Fruit fly (Drosophila melanogaster) whole organism, embryonic: ENCODE data around the gene mora.
A peak's percentile ranks its signal among the peaks of the same experiment; 100 is the strongest.

Experiments used
- Aef1 ChIP-seq: fragments of 200-800 bp; sonication (Bioruptor generic); IDR thresholded peaks from 3 replicates; pipeline ENCODE4 v1.3.6; 2022; ENCODE audit warnings: missing biosample characterization, missing genetic modification characterization
- B-H2 ChIP-seq: fragments of 200-800 bp; sonication (Bioruptor generic); optimal IDR thresholded peaks from 2 replicates; lab custom pipeline; 2018; ENCODE audit warnings: missing biosample characterization, mild to moderate bottlenecking, missing genetic modification characterization
- CG10267 ChIP-seq: fragments of 200-800 bp; sonication (Bioruptor generic); optimal IDR thresholded peaks from 2 replicates; lab custom pipeline; 2018; ENCODE audit warnings: missing biosample characterization, mild to moderate bottlenecking, missing genetic modification characterization, moderate library complexity
- CG11085 ChIP-seq: fragments of 200-800 bp; sonication (Bioruptor generic); IDR thresholded peaks from 2 replicates; pipeline ENCODE4 v1.3.6; 2022; ENCODE audit warnings: missing biosample characterization, missing genetic modification characterization
- CG11093 ChIP-seq: fragments of 200-800 bp; sonication (Bioruptor generic); IDR thresholded peaks from 3 replicates; pipeline ENCODE4 v1.3.6; 2022; ENCODE audit warnings: missing biosample characterization, missing genetic modification characterization
- CG12659 ChIP-seq: fragments of 200-800 bp; sonication (Bioruptor generic); optimal IDR thresholded peaks from 3 replicates; lab custom pipeline; 2017; ENCODE audit warnings: mild to moderate bottlenecking, missing biosample characterization, missing genetic modification reagents, missing genetic modification characterization
- CG13624 ChIP-seq: fragments of 200-800 bp; sonication (Bioruptor generic); optimal IDR thresholded peaks from 2 replicates; lab custom pipeline; 2016; ENCODE audit warnings: missing biosample characterization, missing genetic modification characterization
- CG15269 ChIP-seq: fragments of 200-800 bp; sonication (Bioruptor generic); optimal IDR thresholded peaks from 2 replicates; lab custom pipeline; 2018; ENCODE audit warnings: missing biosample characterization, mild to moderate bottlenecking, missing genetic modification characterization, moderate library complexity
- CG15514 ChIP-seq: fragments of 200-800 bp; sonication (Bioruptor generic); optimal IDR thresholded peaks from 3 replicates; lab custom pipeline; 2017; ENCODE audit warnings: missing biosample characterization, missing genetic modification characterization, mild to moderate bottlenecking, moderate library complexity, missing genetic modification reagents
- CG2116 ChIP-seq: fragments of 200-800 bp; sonication (Bioruptor generic); optimal IDR thresholded peaks from 3 replicates; lab custom pipeline; 2018; ENCODE audit warnings: missing biosample characterization, mild to moderate bottlenecking, missing genetic modification characterization
- CG6175 ChIP-seq: fragments of 200-800 bp; sonication (Bioruptor generic); IDR thresholded peaks from 3 replicates; pipeline ENCODE4 v1.3.6; 2022; ENCODE audit warnings: missing biosample characterization, missing genetic modification characterization
- CG6765 ChIP-seq: fragments of 200-800 bp; sonication (Bioruptor generic); optimal IDR thresholded peaks from 3 replicates; lab custom pipeline; 2017; ENCODE audit warnings: missing biosample characterization, mild to moderate bottlenecking, missing genetic modification characterization
- CG7963 ChIP-seq: fragments of 200-800 bp; sonication (Bioruptor generic); IDR thresholded peaks from 3 replicates; pipeline ENCODE4 v1.3.6; 2022; ENCODE audit warnings: missing biosample characterization, missing genetic modification characterization; ENCODE audit not compliant: partially characterized antibody
- CG9215 ChIP-seq: fragments of 200-800 bp; sonication (Bioruptor generic); IDR thresholded peaks from 2 replicates; pipeline ENCODE4 v1.3.6; 2022; ENCODE audit warnings: missing biosample characterization, missing genetic modification characterization
- CG9609 ChIP-seq: fragments of 200-800 bp; sonication (Bioruptor generic); optimal IDR thresholded peaks from 3 replicates; lab custom pipeline; 2016; ENCODE audit warnings: missing biosample characterization, missing genetic modification characterization
- Camta ChIP-seq: fragments of 200-800 bp; sonication (Bioruptor generic); optimal IDR thresholded peaks from 2 replicates; lab custom pipeline; 2016; ENCODE audit warnings: missing biosample characterization, missing genetic modification characterization
- CrebB ChIP-seq: fragments of 200-800 bp; sonication (Bioruptor generic); optimal IDR thresholded peaks from 3 replicates; lab custom pipeline; 2018; ENCODE audit warnings: missing biosample characterization, mild to moderate bottlenecking, missing genetic modification characterization
- Dbx ChIP-seq: fragments of 200-800 bp; sonication (Bioruptor generic); IDR thresholded peaks from 3 replicates; pipeline ENCODE4 v1.3.6; 2022; ENCODE audit warnings: missing biosample characterization, missing genetic modification characterization
- Dip3 ChIP-seq: fragments of 200-800 bp; sonication (Bioruptor generic); optimal IDR thresholded peaks from 3 replicates; lab custom pipeline; 2016; ENCODE audit warnings: missing biosample characterization, missing genetic modification characterization
- Doc2 ChIP-seq: fragments of 200-800 bp; sonication (Bioruptor generic); IDR thresholded peaks from 2 replicates; pipeline ENCODE4 v1.3.6; 2022; ENCODE audit warnings: missing biosample characterization, missing genetic modification characterization
- Dref ChIP-seq: fragments of 200-800 bp; sonication (Bioruptor generic); IDR thresholded peaks from 2 replicates; pipeline ENCODE4 v1.3.6; 2022; ENCODE audit warnings: missing biosample characterization, missing genetic modification characterization
- Hand ChIP-seq: fragments of 200-800 bp; sonication (Bioruptor generic); optimal IDR thresholded peaks from 2 replicates; lab custom pipeline; 2017; ENCODE audit warnings: mild to moderate bottlenecking, missing biosample characterization, missing genetic modification reagents, missing genetic modification characterization
- Hey ChIP-seq: fragments of 200-800 bp; sonication (Bioruptor generic); optimal IDR thresholded peaks from 3 replicates; lab custom pipeline; 2018; ENCODE audit warnings: missing biosample characterization, mild to moderate bottlenecking, missing genetic modification characterization
- NC2α ChIP-seq: fragments of 200-800 bp; sonication (Bioruptor generic); optimal IDR thresholded peaks from 2 replicates; lab custom pipeline; 2016; ENCODE audit warnings: missing biosample characterization, missing genetic modification characterization
- Nf-YA ChIP-seq: fragments of 200-800 bp; sonication (Bioruptor generic); IDR thresholded peaks from 2 replicates; pipeline ENCODE4 v1.3.6; 2022; ENCODE audit warnings: missing biosample characterization, missing genetic modification characterization
- Optix ChIP-seq: fragments of 200-800 bp; sonication (Bioruptor generic); IDR thresholded peaks from 3 replicates; pipeline ENCODE4 v1.3.6; 2022; ENCODE audit warnings: missing biosample characterization, missing genetic modification characterization
- Rx ChIP-seq: fragments of 200-800 bp; sonication (Bioruptor generic); IDR thresholded peaks from 2 replicates; pipeline ENCODE4 v1.3.6; 2022; ENCODE audit warnings: missing biosample characterization, missing genetic modification characterization
- Sox100B ChIP-seq: fragments of 200-800 bp; sonication (Bioruptor generic); optimal IDR thresholded peaks from 3 replicates; lab custom pipeline; 2018; ENCODE audit warnings: missing biosample characterization, mild to moderate bottlenecking, missing genetic modification characterization
- TFAM ChIP-seq: fragments of 200-800 bp; sonication (Bioruptor generic); optimal IDR thresholded peaks from 2 replicates; lab custom pipeline; 2017; ENCODE audit warnings: missing biosample characterization, missing genetic modification characterization, inconsistent platforms
- Taf1 ChIP-seq: fragments of 200-800 bp; sonication (Bioruptor generic); IDR thresholded peaks from 2 replicates; pipeline ENCODE4 v1.3.6; 2022; ENCODE audit warnings: missing biosample characterization, missing genetic modification characterization
- YL-1 ChIP-seq: fragments of 200-800 bp; sonication (Bioruptor generic); optimal IDR thresholded peaks from 3 replicates; lab custom pipeline; 2017; ENCODE audit warnings: missing biosample characterization, mild to moderate bottlenecking, missing genetic modification characterization
- ab ChIP-seq: fragments of 200-800 bp; sonication (Bioruptor generic); optimal IDR thresholded peaks from 2 replicates; lab custom pipeline; 2016; ENCODE audit warnings: missing biosample characterization, missing genetic modification characterization
- al ChIP-seq: fragments of 200-800 bp; sonication (Bioruptor generic); IDR thresholded peaks from 2 replicates; pipeline ENCODE4 v1.3.6; 2022; ENCODE audit warnings: missing biosample characterization, missing genetic modification characterization
- cad ChIP-seq: fragments of >200 bp; optimal IDR thresholded peaks from 2 replicates; lab custom pipeline; 2017; ENCODE audit warnings: missing biosample characterization, missing genetic modification characterization
- chif ChIP-seq, 2 experiments: fragments of 200-800 bp; sonication (Bioruptor generic); optimal IDR thresholded peaks; 3 replicates each; lab custom pipeline; 2016; ENCODE audit warnings: missing biosample characterization in 2 of 2, missing genetic modification characterization in 2 of 2
- ci ChIP-seq: fragments of 200-800 bp; sonication (Bioruptor generic); IDR thresholded peaks from 3 replicates; pipeline ENCODE4 v1.3.6; 2022; ENCODE audit warnings: missing biosample characterization, missing genetic modification characterization
- danr ChIP-seq: fragments of 200-800 bp; sonication (Bioruptor generic); IDR thresholded peaks from 2 replicates; pipeline ENCODE4 v1.3.6; 2022; ENCODE audit warnings: missing biosample characterization, missing genetic modification characterization
- dimm ChIP-seq: fragments of 200-800 bp; sonication (Bioruptor generic); IDR thresholded peaks from 2 replicates; pipeline ENCODE4 v1.3.6; 2022; ENCODE audit warnings: missing biosample characterization, missing genetic modification characterization
- dmrt99B ChIP-seq: fragments of 200-800 bp; sonication (Bioruptor generic); optimal IDR thresholded peaks from 2 replicates; lab custom pipeline; 2018; ENCODE audit warnings: missing biosample characterization, mild to moderate bottlenecking, missing genetic modification characterization, moderate library complexity
- emc ChIP-seq: fragments of 200-800 bp; sonication (Bioruptor generic); optimal IDR thresholded peaks from 2 replicates; lab custom pipeline; 2016; ENCODE audit warnings: missing biosample characterization, missing genetic modification characterization
- fd64A ChIP-seq: fragments of 200-800 bp; sonication (Bioruptor generic); optimal IDR thresholded peaks from 3 replicates; lab custom pipeline; 2018; ENCODE audit warnings: missing biosample characterization, mild to moderate bottlenecking, missing genetic modification characterization
- grau ChIP-seq: fragments of 200-800 bp; optimal IDR thresholded peaks from 3 replicates; lab custom pipeline; 2019; ENCODE audit warnings: missing biosample characterization, mild to moderate bottlenecking, missing genetic modification characterization, moderate library complexity
- lab ChIP-seq: fragments of 200-800 bp; sonication (Bioruptor generic); optimal IDR thresholded peaks from 3 replicates; lab custom pipeline; 2017; ENCODE audit warnings: missing biosample characterization, missing genetic modification characterization, mild to moderate bottlenecking, moderate library complexity, missing genetic modification reagents
- lov ChIP-seq, 2 experiments: fragments of 200-800 bp in 1 of 2; fragments of >200 bp in 1 of 2; sonication (Bioruptor generic) in 1 of 2; IDR thresholded peaks in 1 of 2; optimal IDR thresholded peaks in 1 of 2; 2 replicates in 1 of 2; 3 replicates in 1 of 2; pipeline versions ENCODE4 v1.3.6 to Lab custom; 2017 to 2022; ENCODE audit warnings: missing biosample characterization in 1 of 2, missing genetic modification characterization in 1 of 2
- nerfin-1 ChIP-seq: fragments of 200-800 bp; sonication (Bioruptor generic); optimal IDR thresholded peaks from 3 replicates; lab custom pipeline; 2019; ENCODE audit warnings: missing biosample characterization, mild to moderate bottlenecking, missing genetic modification characterization, moderate library complexity
- nom ChIP-seq: fragments of 200-800 bp; sonication (Bioruptor generic); optimal IDR thresholded peaks from 2 replicates; lab custom pipeline; 2017; ENCODE audit warnings: missing biosample characterization, missing genetic modification characterization, mild to moderate bottlenecking, moderate library complexity, missing genetic modification reagents
- oc ChIP-seq: fragments of 200-800 bp; sonication (Bioruptor generic); optimal IDR thresholded peaks from 2 replicates; lab custom pipeline; 2018; ENCODE audit warnings: missing biosample characterization, mild to moderate bottlenecking, missing genetic modification characterization, moderate library complexity
- row ChIP-seq: fragments of 200-800 bp; sonication (Bioruptor generic); IDR thresholded peaks from 3 replicates; pipeline ENCODE4 v1.3.6; 2022; ENCODE audit warnings: missing biosample characterization, missing genetic modification characterization
- sima ChIP-seq: fragments of 200-800 bp; sonication (Bioruptor generic); optimal IDR thresholded peaks from 2 replicates; lab custom pipeline; 2016; ENCODE audit warnings: missing biosample characterization, missing genetic modification characterization
- slou ChIP-seq: fragments of 200-800 bp; sonication (Bioruptor generic); optimal IDR thresholded peaks from 3 replicates; lab custom pipeline; 2016; ENCODE audit warnings: missing biosample characterization, missing genetic modification characterization
- wek ChIP-seq: fragments of 200-800 bp; sonication (Bioruptor generic); optimal IDR thresholded peaks from 3 replicates; lab custom pipeline; 2018; ENCODE audit warnings: missing biosample characterization, mild to moderate bottlenecking, missing genetic modification characterization, moderate library complexity

mora gene

DNA sequence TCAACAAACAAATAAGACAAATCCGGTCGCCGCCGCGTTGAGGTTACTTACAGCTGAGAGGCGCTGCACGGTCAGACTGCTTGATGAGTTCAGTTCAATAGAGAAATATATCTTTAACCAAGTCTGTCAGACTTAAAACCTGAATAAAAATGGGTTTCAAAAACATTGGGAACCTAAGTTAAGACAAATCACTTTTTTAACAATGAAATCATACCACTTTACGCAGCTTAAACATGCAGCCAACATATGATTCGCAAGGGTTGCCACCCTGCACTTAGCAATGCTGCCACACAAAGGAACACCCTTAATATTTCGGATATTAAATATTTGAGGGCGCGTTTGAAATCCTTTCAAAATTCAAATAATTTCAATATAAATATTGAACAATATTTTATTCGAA is 2.5 kb downstream of the mora start, which contains the start of gene CG5515 (continued):
- TF ChIP-seq CG9609 (GFP tag; lab: Kevin White, UChicago): peak; percentile 88
- peak; percentile 51; the same call in 1 of the 3 replicates for TF ChIP-seq CG11093 (GFP tag; lab: Robert Waterston, UW)
- TF ChIP-seq Doc2 (GFP tag; lab: Robert Waterston, UW): peak; percentile 75
- TF ChIP-seq danr: no peak
- peak; percentile 45 for TF ChIP-seq CG15514 (GFP tag; lab: Kevin White, UChicago)
- no peak for TF ChIP-seq CG6175 (GFP tag; lab: Robert Waterston, UW)
- peak; percentile 91 for TF ChIP-seq ci (GFP tag; lab: Robert Waterston, UW)
- peak; percentile 70 for TF ChIP-seq Rx (GFP tag; lab: Robert Waterston, UW)
- peak; percentile 73 for TF ChIP-seq Aef1 (GFP tag; lab: Robert Waterston, UW)
- peak; percentile 93 for TF ChIP-seq row
- TF ChIP-seq CG12659: peak; percentile 81
- 0 out of 2 replicates have a peak, but pooled peaks have one; percentile 31 for TF ChIP-seq Dref (GFP tag; lab: Robert Waterston, UW)
- peak; percentile 60 for TF ChIP-seq CG2116 (GFP tag; lab: Kevin White, UChicago)
- TF ChIP-seq Taf1: peak; percentile 64; the same call in 1 of the 2 replicates
- TF ChIP-seq CG6765 (GFP tag; lab: Kevin White, UChicago): no peak
- TF ChIP-seq ab (GFP tag; lab: Kevin White, UChicago): peak; percentile 33
- peak; percentile 42; the same call in 1 of the 2 replicates for TF ChIP-seq dimm (GFP tag; lab: Robert Waterston, UW)
- TF ChIP-seq Hey (tag; lab: Kevin White, UChicago): no peak
- TF ChIP-seq wek: peak; percentile 99
- no peak for TF ChIP-seq lab (GFP tag; lab: Kevin White, UChicago)
- peak; percentile 82 for TF ChIP-seq CG13624 (GFP tag; lab: Kevin White, UChicago)
- peak; percentile 51 for TF ChIP-seq emc (GFP tag; lab: Kevin White, UChicago)
- no peak for TF ChIP-seq lov (optimal IDR thresholded peaks at IDR 0.05; lab: Kevin White, UChicago)
- peak; percentile 79; the same call in 2 of the 3 replicates for TF ChIP-seq lov (GFP tag; IDR thresholded peaks at IDR 0.05; lab: Robert Waterston, UW)
- no peak for TF ChIP-seq TFAM (GFP tag; lab: Kevin White, UChicago)
- TF ChIP-seq fd64A: no peak
- TF ChIP-seq Camta: no peak
- peak; percentile 77 for TF ChIP-seq grau
- TF ChIP-seq dmrt99B (tag; lab: Kevin White, UChicago): no peak
- peak; percentile 43 for TF ChIP-seq oc (tag; lab: Kevin White, UChicago)
- peak; percentile 92 for TF ChIP-seq Optix (GFP tag; lab: Robert Waterston, UW)
- no peak for TF ChIP-seq Sox100B
- peak; percentile 71; the same call in 1 of the 2 replicates for TF ChIP-seq Nf-YA (GFP tag; lab: Robert Waterston, UW)
- TF ChIP-seq sima (GFP tag; lab: Kevin White, UChicago): no peak
- TF ChIP-seq CG11085 (GFP tag; lab: Robert Waterston, UW): peak; percentile 69
- peak; percentile 59 for TF ChIP-seq CG10267 (tag; lab: Kevin White, UChicago)
- TF ChIP-seq nerfin-1 (tag; lab: Kevin White, UChicago): peak; percentile 73
- TF ChIP-seq YL-1 (GFP tag; lab: Kevin White, UChicago): peak; percentile 6
- peak; percentile 75 for TF ChIP-seq B-H2 (GFP tag; lab: Kevin White, UChicago)
- no peak for TF ChIP-seq Hand (GFP tag; lab: Kevin White, UChicago)
- peak; percentile 86 for TF ChIP-seq Dip3 (GFP tag; lab: Kevin White, UChicago)
- TF ChIP-seq al (GFP tag; lab: Robert Waterston, UW): peak; percentile 72
- no peak for TF ChIP-seq nom (GFP tag; lab: Kevin White, UChicago)
- peak; percentile 49 for TF ChIP-seq NC2α
- TF ChIP-seq CG15269 (tag; lab: Kevin White, UChicago): peak; percentile 76
- TF ChIP-seq Dbx (GFP tag; lab: Robert Waterston, UW): peak; percentile 89
- peak; percentile 72 for TF ChIP-seq CG7963 (GFP tag; lab: Robert Waterston, UW)
- no peak for TF ChIP-seq cad (GFP tag; lab: Kevin White, UChicago)
- TF ChIP-seq slou (GFP tag; lab: Kevin White, UChicago): no peak
- peak; percentile 50 for TF ChIP-seq CrebB
- TF ChIP-seq chif (GFP tag; optimal IDR thresholded peaks at IDR 0.05; lab: Kevin White, UChicago): peak; percentile 73 to 79
- TF ChIP-seq CG9215 (GFP tag; lab: Robert Waterston, UW): peak; percentile 64
